Worm (Caenorhabditis elegans) whole organism, late embryonic: Measurements from ENCODE around the gene F36H5.13.

Source experiments
- K09A11.1 ChIP-seq: sonication (generic microtip); optimal IDR thresholded peaks from 2 replicates; lab custom pipeline; 2017; ENCODE audit warnings: antibody characterized with exemption, mild to moderate bottlenecking, missing genetic modification characterization, missing compliant biosample characterization; ENCODE audit not compliant: insufficient read depth
- T23F11.4 ChIP-seq: fragments of 200-800 bp; sonication (Bioruptor generic); optimal IDR thresholded peaks from 2 replicates; lab custom pipeline; 2018; ENCODE audit warnings: mild to moderate bottlenecking, missing genetic modification characterization, missing compliant biosample characterization
- ama-1 ChIP-seq: fragments of 150-350 bp; optimal IDR thresholded peaks from 2 replicates; lab custom pipeline; 2014
- ceh-14 ChIP-seq: sonication (generic microtip); optimal IDR thresholded peaks from 2 replicates; lab custom pipeline; 2016; ENCODE audit warnings: missing genotype, missing genetic modification characterization, missing compliant biosample characterization
- ceh-2 ChIP-seq: sonication (generic microtip); optimal IDR thresholded peaks from 2 replicates; lab custom pipeline; 2016; ENCODE audit warnings: missing genotype, missing genetic modification characterization, missing compliant biosample characterization
- ceh-22 ChIP-seq: sonication (generic microtip); optimal IDR thresholded peaks from 2 replicates; lab custom pipeline; 2017; ENCODE audit warnings: missing biosample characterization, missing genetic modification characterization
- ceh-30 ChIP-seq: fragments of 150-350 bp; optimal IDR thresholded peaks from 2 replicates; lab custom pipeline; 2014; ENCODE audit warnings: missing biosample characterization, missing genetic modification characterization
- ceh-31 ChIP-seq: sonication (generic microtip); optimal IDR thresholded peaks from 2 replicates; lab custom pipeline; 2016; ENCODE audit warnings: missing genetic modification characterization, missing compliant biosample characterization
- ceh-34 ChIP-seq: sonication (generic microtip); optimal IDR thresholded peaks from 2 replicates; lab custom pipeline; 2016; ENCODE audit warnings: mild to moderate bottlenecking, missing genetic modification characterization, missing compliant biosample characterization
- ceh-45 ChIP-seq: fragments of 200-800 bp; sonication (Bioruptor generic); IDR thresholded peaks from 2 replicates; pipeline ENCODE4 v1.3.6; 2022; ENCODE audit warnings: missing genetic modification reagents, missing genetic modification characterization, missing compliant biosample characterization
- ceh-9 ChIP-seq: sonication (generic microtip); optimal IDR thresholded peaks from 2 replicates; lab custom pipeline; 2016; ENCODE audit warnings: mild to moderate bottlenecking, missing genetic modification characterization, inconsistent platforms, missing compliant biosample characterization
- dmd-4 ChIP-seq: sonication (generic microtip); optimal IDR thresholded peaks from 2 replicates; lab custom pipeline; 2016; ENCODE audit warnings: borderline replicate concordance, missing genetic modification characterization, missing compliant biosample characterization
- dve-1 ChIP-seq: sonication (generic microtip); optimal IDR thresholded peaks from 2 replicates; lab custom pipeline; 2017; ENCODE audit warnings: antibody characterized with exemption, mild to moderate bottlenecking, missing genetic modification characterization, missing compliant biosample characterization
- elt-4 ChIP-seq: sonication (generic microtip); optimal IDR thresholded peaks from 2 replicates; lab custom pipeline; 2016; ENCODE audit warnings: missing genetic modification characterization, missing compliant biosample characterization
- ets-4 ChIP-seq: sonication (generic microtip); optimal IDR thresholded peaks from 2 replicates; lab custom pipeline; 2016; ENCODE audit warnings: missing genetic modification characterization, missing compliant biosample characterization
- eyg-1 ChIP-seq: sonication (generic microtip); optimal IDR thresholded peaks from 2 replicates; lab custom pipeline; 2016; ENCODE audit warnings: missing genotype, missing genetic modification characterization, missing compliant biosample characterization
- fkh-6 ChIP-seq: sonication (generic microtip); optimal IDR thresholded peaks from 2 replicates; lab custom pipeline; 2016; ENCODE audit warnings: missing genetic modification characterization, missing compliant biosample characterization
- gmeb-2 ChIP-seq: sonication (generic microtip); optimal IDR thresholded peaks from 2 replicates; lab custom pipeline; 2016; ENCODE audit warnings: missing genetic modification characterization, inconsistent platforms, missing compliant biosample characterization
- hlh-6 ChIP-seq: sonication (generic microtip); optimal IDR thresholded peaks from 2 replicates; lab custom pipeline; 2016; ENCODE audit warnings: missing genotype, missing genetic modification characterization, missing compliant biosample characterization
- hlh-8 ChIP-seq: sonication (generic microtip); optimal IDR thresholded peaks from 2 replicates; lab custom pipeline; 2016; ENCODE audit warnings: missing genotype, missing genetic modification characterization, missing compliant biosample characterization
- lim-6 ChIP-seq: sonication (generic microtip); optimal IDR thresholded peaks from 2 replicates; lab custom pipeline; 2016; ENCODE audit warnings: missing genetic modification characterization, missing compliant biosample characterization
- madf-2 ChIP-seq: sonication (generic microtip); optimal IDR thresholded peaks from 2 replicates; lab custom pipeline; 2017; ENCODE audit warnings: missing genetic modification characterization, missing compliant biosample characterization
- nfya-1 ChIP-seq: sonication (generic microtip); optimal IDR thresholded peaks from 2 replicates; lab custom pipeline; 2017; ENCODE audit warnings: missing genetic modification characterization, mild to moderate bottlenecking, missing compliant biosample characterization, antibody characterized with exemption, moderate library complexity
- nhr-232 ChIP-seq: sonication (generic microtip); optimal IDR thresholded peaks from 2 replicates; lab custom pipeline; 2016; ENCODE audit warnings: missing genetic modification characterization, missing compliant biosample characterization
- odd-2 ChIP-seq: sonication (generic microtip); optimal IDR thresholded peaks from 2 replicates; lab custom pipeline; 2017; ENCODE audit warnings: antibody characterized with exemption, mild to moderate bottlenecking, missing genetic modification characterization, missing compliant biosample characterization
- pat-9 ChIP-seq: fragments of 200-800 bp; sonication (Bioruptor generic); optimal IDR thresholded peaks from 2 replicates; lab custom pipeline; 2018; ENCODE audit warnings: mild to moderate bottlenecking, missing genetic modification characterization, moderate library complexity, missing compliant biosample characterization
- pha-2 ChIP-seq: sonication (generic microtip); optimal IDR thresholded peaks from 2 replicates; lab custom pipeline; 2017; ENCODE audit warnings: mild to moderate bottlenecking, missing genetic modification characterization, missing compliant biosample characterization
- pha-4 ChIP-seq: fragments of 150-350 bp; optimal IDR thresholded peaks from 2 replicates; lab custom pipeline; 2018; ENCODE audit warnings: missing biosample characterization, missing genetic modification reagents, missing genetic modification characterization
- pros-1 ChIP-seq: fragments of 150-350 bp; optimal IDR thresholded peaks from 2 replicates; lab custom pipeline; 2014; ENCODE audit warnings: missing biosample characterization, missing genetic modification reagents, missing genetic modification characterization
- ref-2 ChIP-seq: sonication (generic microtip); optimal IDR thresholded peaks from 2 replicates; lab custom pipeline; 2016; ENCODE audit warnings: missing genetic modification characterization, missing compliant biosample characterization
- sox-2 ChIP-seq: fragments of 200-800 bp; sonication (Bioruptor generic); IDR thresholded peaks from 2 replicates; pipeline ENCODE4 v1.3.6; 2022; ENCODE audit warnings: missing genetic modification reagents, missing genetic modification characterization, missing compliant biosample characterization
- sox-4 ChIP-seq: sonication (generic microtip); optimal IDR thresholded peaks from 2 replicates; lab custom pipeline; 2017; ENCODE audit warnings: mild to moderate bottlenecking, missing genetic modification characterization, inconsistent platforms, missing compliant biosample characterization
- tbx-7 ChIP-seq: sonication (generic microtip); optimal IDR thresholded peaks from 2 replicates; lab custom pipeline; 2016; ENCODE audit warnings: missing genotype, missing genetic modification characterization, missing compliant biosample characterization
- unc-3 ChIP-seq, 2 experiments: fragments of 200-800 bp in 1 of 2; sonication (Bioruptor generic) in 1 of 2; sonication (generic microtip) in 1 of 2; conservative IDR thresholded peaks in 1 of 2; optimal IDR thresholded peaks in 1 of 2; 2 replicates each; pipeline versions ENCODE4 v1.3.6 to Lab custom; 2016 to 2022; ENCODE audit warnings: missing compliant biosample characterization in 2 of 2, missing genetic modification characterization in 2 of 2, missing genetic modification reagents in 1 of 2
- unc-42 ChIP-seq: sonication (generic microtip); optimal IDR thresholded peaks from 2 replicates; lab custom pipeline; 2016; ENCODE audit warnings: missing genotype, missing genetic modification characterization, missing compliant biosample characterization
- unc-86 ChIP-seq: sonication (generic microtip); optimal IDR thresholded peaks from 2 replicates; lab custom pipeline; 2016; ENCODE audit warnings: missing genetic modification characterization, missing compliant biosample characterization

The F36H5.13 gene

DNA sequence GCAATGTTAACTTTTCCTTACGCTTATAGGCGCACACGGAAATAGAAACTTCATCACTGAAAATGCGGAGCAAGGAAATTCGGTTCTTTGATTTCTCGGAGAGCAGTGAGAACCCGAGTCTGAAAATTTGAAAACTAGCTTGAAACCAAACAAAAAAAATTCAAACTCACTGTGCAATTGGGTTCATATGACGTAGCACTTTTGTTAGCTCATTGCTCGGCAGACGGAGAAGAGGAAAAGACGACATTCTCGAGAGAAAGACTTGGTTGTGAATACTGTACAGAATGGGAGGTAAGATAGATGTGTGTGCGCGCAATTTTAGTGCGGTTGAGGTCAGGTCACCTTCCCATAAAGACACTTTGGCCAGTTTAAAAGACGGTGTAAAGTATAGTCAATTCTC lies at the start of gene F36H5.13, which contains the start of gene F36H5.8:
F36H5.13 (minus strand) TSS at position 101 of the 400 bp plus-strand sequence.
F36H5.8 (minus strand) TSS at position 274 of the 400 bp plus-strand sequence.
- TF ChIP-seq unc-42 (tag; lab: Kevin White, UChicago) (no peak), ama-1 (lab: Kevin White, UChicago) (no peak), pha-2 (no peak), ceh-14 (tag; lab: Kevin White, UChicago) (no peak), lim-6 (no peak), ceh-9 (tag; lab: Kevin White, UChicago) (no peak), pros-1 (tag; lab: Kevin White, UChicago) (no peak), unc-86 (tag; lab: Kevin White, UChicago) (no peak), pha-4 (tag; lab: Kevin White, UChicago) (no peak), pat-9 (tag; lab: Kevin White, UChicago) (no peak), fkh-6 (tag; lab: Kevin White, UChicago) (no peak), elt-4 (no peak), madf-2 (tag; lab: Kevin White, UChicago) (no peak), odd-2 (no peak), ceh-34 (no peak), ref-2 (tag; lab: Kevin White, UChicago) (no peak), ceh-22 (tag; lab: Kevin White, UChicago) (no peak), tbx-7 (no peak), unc-3 (GFP tag; conservative IDR thresholded peaks at IDR 0.05; lab: Robert Waterston, UW) (no peak), unc-3 (tag; optimal IDR thresholded peaks at IDR 0.05; lab: Kevin White, UChicago) (no peak)

DNA sequence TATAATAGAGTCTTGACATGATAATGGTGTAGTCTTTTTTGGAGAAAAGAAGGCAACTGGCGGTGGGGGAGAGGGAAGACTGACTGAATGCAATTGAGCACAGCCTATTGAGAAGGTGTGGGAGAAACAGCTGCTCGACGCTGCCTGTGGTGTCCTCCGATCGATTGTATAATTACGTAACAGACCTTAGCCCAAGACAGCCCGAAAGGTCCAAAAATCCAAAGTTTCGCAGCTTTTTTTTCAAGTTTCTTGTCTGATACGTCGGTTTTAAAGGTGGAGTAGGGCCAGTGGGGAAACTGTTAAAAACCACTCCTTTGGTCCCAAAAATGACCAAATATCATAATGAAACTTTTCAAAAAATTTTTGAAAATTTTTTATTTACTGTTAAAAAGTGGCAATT lies 37.8 kb upstream of the F36H5.13 start, which contains the start of the genes C08F1.6 and fbxb-13:
C08F1.6 (minus strand) TSS at position 101 of the 400 bp plus-strand sequence.
fbxb-13 (plus strand) TSS at position 191 of the 400 bp plus-strand sequence.
- TF ChIP-seq ceh-2 (tag; lab: Kevin White, UChicago) (no peak), tbx-7 (no peak), ceh-22 (tag; lab: Kevin White, UChicago) (no peak), dve-1 (tag; lab: Kevin White, UChicago) (no peak), ets-4 (tag; lab: Kevin White, UChicago) (no peak), ceh-34 (no peak), hlh-8 (no peak), T23F11.4 (GFP tag; lab: Kevin White, UChicago) (no peak), dmd-4 (tag; lab: Kevin White, UChicago) (no peak), ref-2 (tag; lab: Kevin White, UChicago) (no peak), K09A11.1 (tag; lab: Kevin White, UChicago) (no peak), unc-42 (tag; lab: Kevin White, UChicago) (no peak)
- TF ChIP-seq, all 69 proteins: peak for 0

DNA sequence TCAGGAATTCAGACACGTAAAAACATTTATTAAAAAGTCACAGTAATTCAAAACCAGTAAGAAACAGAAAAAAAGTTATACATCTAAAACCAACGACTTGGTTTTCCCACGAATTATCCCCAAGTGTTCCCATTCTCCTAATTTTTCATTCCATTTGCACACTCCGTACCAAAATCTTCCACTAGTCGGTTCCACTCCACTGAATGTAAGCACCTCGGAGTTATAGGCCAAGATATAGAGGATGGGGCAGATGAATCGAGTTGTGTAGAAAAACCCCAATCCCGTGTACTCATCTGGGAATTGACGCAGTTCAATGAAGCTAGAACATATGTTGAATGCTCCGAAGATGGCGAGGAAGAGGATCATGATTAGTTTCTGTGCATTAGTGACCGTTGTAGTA lies 36.9 kb upstream of the F36H5.13 start:
- TF ChIP-seq ets-4 (tag; lab: Kevin White, UChicago) (no peak), ceh-30 (no peak), odd-2 (no peak), fkh-6 (tag; lab: Kevin White, UChicago) (no peak), nfya-1 (tag; lab: Kevin White, UChicago) (no peak), gmeb-2 (tag; lab: Kevin White, UChicago) (no peak), ref-2 (tag; lab: Kevin White, UChicago) (no peak), ceh-31 (tag; lab: Kevin White, UChicago) (no peak), pha-4 (tag; lab: Kevin White, UChicago) (no peak), eyg-1 (tag; lab: Kevin White, UChicago) (no peak), lim-6 (no peak), sox-4 (tag; lab: Kevin White, UChicago) (no peak), ceh-14 (tag; lab: Kevin White, UChicago) (no peak), nhr-232 (tag; lab: Kevin White, UChicago) (no peak), hlh-6 (tag; lab: Kevin White, UChicago) (no peak), ceh-9 (tag; lab: Kevin White, UChicago) (no peak), sox-2 (GFP tag; lab: Robert Waterston, UW) (no peak)
- TF ChIP-seq, all 69 proteins: peak for 0

DNA sequence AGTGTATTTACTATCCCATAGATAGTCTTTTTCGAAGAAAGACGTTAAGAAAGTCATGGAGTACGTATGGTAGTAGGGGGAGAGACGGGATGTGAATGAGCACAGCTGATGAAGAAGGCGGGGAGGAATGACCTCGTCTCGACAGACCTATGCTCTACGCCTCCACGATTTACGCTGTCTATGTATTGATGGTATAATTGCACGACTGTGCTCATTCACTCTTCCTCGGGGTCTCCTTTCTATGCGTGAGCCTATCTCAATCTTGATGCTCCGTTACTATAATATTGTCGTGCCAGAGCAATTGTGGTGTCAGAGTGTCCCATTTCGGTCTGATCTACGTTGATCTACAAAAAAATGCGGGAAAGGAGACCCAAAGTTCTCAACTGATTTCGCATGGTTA lies 35.9 kb upstream of the F36H5.13 start, which contains the start of gene C08F1.10:
C08F1.10 (minus strand) TSS at position 101 of the 400 bp plus-strand sequence.
- TF ChIP-seq ceh-45: no peak
